Worm (Caenorhabditis elegans) whole organism, late embryonic: ENCODE data around the gene F22B7.3.

Source experiments
- K02D7.2 ChIP-seq: sonication (generic microtip); optimal IDR thresholded peaks from 2 replicates; lab custom pipeline; 2017; ENCODE audit warnings: mild to moderate bottlenecking, missing genetic modification characterization, missing compliant biosample characterization
- ahr-1 ChIP-seq: sonication (generic microtip); optimal IDR thresholded peaks from 2 replicates; lab custom pipeline; 2016; ENCODE audit warnings: missing genetic modification characterization, missing compliant biosample characterization
- ama-1 ChIP-seq: fragments of 150-350 bp; optimal IDR thresholded peaks from 2 replicates; lab custom pipeline; 2014
- ceh-14 ChIP-seq: sonication (generic microtip); optimal IDR thresholded peaks from 2 replicates; lab custom pipeline; 2016; ENCODE audit warnings: missing genotype, missing genetic modification characterization, missing compliant biosample characterization
- ceh-19 ChIP-seq: fragments of 200-800 bp; sonication (Bioruptor generic); optimal IDR thresholded peaks from 2 replicates; lab custom pipeline; 2018; ENCODE audit warnings: mild to moderate bottlenecking, missing genetic modification characterization, missing compliant biosample characterization
- ceh-22 ChIP-seq: sonication (generic microtip); optimal IDR thresholded peaks from 2 replicates; lab custom pipeline; 2017; ENCODE audit warnings: missing biosample characterization, missing genetic modification characterization
- ceh-31 ChIP-seq: sonication (generic microtip); optimal IDR thresholded peaks from 2 replicates; lab custom pipeline; 2016; ENCODE audit warnings: missing genetic modification characterization, missing compliant biosample characterization
- ceh-34 ChIP-seq: sonication (generic microtip); optimal IDR thresholded peaks from 2 replicates; lab custom pipeline; 2016; ENCODE audit warnings: mild to moderate bottlenecking, missing genetic modification characterization, missing compliant biosample characterization
- ceh-6 ChIP-seq: fragments of 200-800 bp; sonication (Bioruptor generic); optimal IDR thresholded peaks from 2 replicates; lab custom pipeline; 2018; ENCODE audit warnings: mild to moderate bottlenecking, missing genetic modification characterization, missing compliant biosample characterization
- ceh-9 ChIP-seq: sonication (generic microtip); optimal IDR thresholded peaks from 2 replicates; lab custom pipeline; 2016; ENCODE audit warnings: mild to moderate bottlenecking, missing genetic modification characterization, inconsistent platforms, missing compliant biosample characterization
- dve-1 ChIP-seq: sonication (generic microtip); optimal IDR thresholded peaks from 2 replicates; lab custom pipeline; 2017; ENCODE audit warnings: antibody characterized with exemption, mild to moderate bottlenecking, missing genetic modification characterization, missing compliant biosample characterization
- elt-2 ChIP-seq: sonication (generic microtip); optimal IDR thresholded peaks from 2 replicates; lab custom pipeline; 2016; ENCODE audit warnings: missing genetic modification reagents, missing genetic modification characterization, missing compliant biosample characterization
- elt-4 ChIP-seq: sonication (generic microtip); optimal IDR thresholded peaks from 2 replicates; lab custom pipeline; 2016; ENCODE audit warnings: missing genetic modification characterization, missing compliant biosample characterization
- gmeb-2 ChIP-seq: sonication (generic microtip); optimal IDR thresholded peaks from 2 replicates; lab custom pipeline; 2016; ENCODE audit warnings: missing genetic modification characterization, inconsistent platforms, missing compliant biosample characterization
- hlh-13 ChIP-seq: fragments of 200-800 bp; sonication (Bioruptor generic); optimal IDR thresholded peaks from 2 replicates; lab custom pipeline; 2018; ENCODE audit warnings: mild to moderate bottlenecking, missing genetic modification characterization, missing compliant biosample characterization
- hlh-30 ChIP-seq: sonication (generic microtip); optimal IDR thresholded peaks from 2 replicates; lab custom pipeline; 2017; ENCODE audit warnings: antibody characterized with exemption, missing genetic modification characterization, missing compliant biosample characterization; ENCODE audit not compliant: insufficient read depth
- lim-6 ChIP-seq: sonication (generic microtip); optimal IDR thresholded peaks from 2 replicates; lab custom pipeline; 2016; ENCODE audit warnings: missing genetic modification characterization, missing compliant biosample characterization
- lin-11 ChIP-seq: fragments of 200-800 bp; sonication (Bioruptor generic); optimal IDR thresholded peaks from 2 replicates; lab custom pipeline; 2018; ENCODE audit warnings: mild to moderate bottlenecking, missing genetic modification characterization, missing compliant biosample characterization
- nhr-11 ChIP-seq: fragments of 150-350 bp; optimal IDR thresholded peaks from 2 replicates; lab custom pipeline; 2014; ENCODE audit warnings: missing biosample characterization, missing genetic modification characterization
- nhr-232 ChIP-seq: sonication (generic microtip); optimal IDR thresholded peaks from 2 replicates; lab custom pipeline; 2016; ENCODE audit warnings: missing genetic modification characterization, missing compliant biosample characterization
- npax-4 ChIP-seq: sonication (generic microtip); optimal IDR thresholded peaks from 2 replicates; lab custom pipeline; 2016; ENCODE audit warnings: missing genetic modification characterization, missing compliant biosample characterization
- pat-9 ChIP-seq: fragments of 200-800 bp; sonication (Bioruptor generic); optimal IDR thresholded peaks from 2 replicates; lab custom pipeline; 2018; ENCODE audit warnings: mild to moderate bottlenecking, missing genetic modification characterization, moderate library complexity, missing compliant biosample characterization
- pha-2 ChIP-seq: sonication (generic microtip); optimal IDR thresholded peaks from 2 replicates; lab custom pipeline; 2017; ENCODE audit warnings: mild to moderate bottlenecking, missing genetic modification characterization, missing compliant biosample characterization
- pros-1 ChIP-seq: fragments of 150-350 bp; optimal IDR thresholded peaks from 2 replicates; lab custom pipeline; 2014; ENCODE audit warnings: missing biosample characterization, missing genetic modification reagents, missing genetic modification characterization
- sox-2 ChIP-seq: fragments of 200-800 bp; sonication (Bioruptor generic); IDR thresholded peaks from 2 replicates; pipeline ENCODE4 v1.3.6; 2022; ENCODE audit warnings: missing genetic modification reagents, missing genetic modification characterization, missing compliant biosample characterization
- sox-4 ChIP-seq: sonication (generic microtip); optimal IDR thresholded peaks from 2 replicates; lab custom pipeline; 2017; ENCODE audit warnings: mild to moderate bottlenecking, missing genetic modification characterization, inconsistent platforms, missing compliant biosample characterization
- tbx-7 ChIP-seq: sonication (generic microtip); optimal IDR thresholded peaks from 2 replicates; lab custom pipeline; 2016; ENCODE audit warnings: missing genotype, missing genetic modification characterization, missing compliant biosample characterization
- ttx-3 ChIP-seq: sonication (generic microtip); optimal IDR thresholded peaks from 2 replicates; lab custom pipeline; 2016; ENCODE audit warnings: missing genetic modification reagents, missing genetic modification characterization, missing compliant biosample characterization
- unc-3 ChIP-seq, 2 experiments: fragments of 200-800 bp in 1 of 2; sonication (Bioruptor generic) in 1 of 2; sonication (generic microtip) in 1 of 2; conservative IDR thresholded peaks in 1 of 2; optimal IDR thresholded peaks in 1 of 2; 2 replicates each; pipeline versions ENCODE4 v1.3.6 to Lab custom; 2016 to 2022; ENCODE audit warnings: missing compliant biosample characterization in 2 of 2, missing genetic modification characterization in 2 of 2, missing genetic modification reagents in 1 of 2
- unc-55 ChIP-seq: sonication (generic microtip); optimal IDR thresholded peaks from 2 replicates; lab custom pipeline; 2017; ENCODE audit warnings: missing biosample characterization, missing genetic modification reagents, missing genetic modification characterization
- zip-5 ChIP-seq: sonication (generic microtip); optimal IDR thresholded peaks from 2 replicates; lab custom pipeline; 2016; ENCODE audit warnings: missing genetic modification characterization, missing compliant biosample characterization
- ztf-16 ChIP-seq: sonication (generic microtip); optimal IDR thresholded peaks from 2 replicates; lab custom pipeline; 2017; ENCODE audit warnings: missing genetic modification characterization, missing compliant biosample characterization

Gene F22B7.3

DNA sequence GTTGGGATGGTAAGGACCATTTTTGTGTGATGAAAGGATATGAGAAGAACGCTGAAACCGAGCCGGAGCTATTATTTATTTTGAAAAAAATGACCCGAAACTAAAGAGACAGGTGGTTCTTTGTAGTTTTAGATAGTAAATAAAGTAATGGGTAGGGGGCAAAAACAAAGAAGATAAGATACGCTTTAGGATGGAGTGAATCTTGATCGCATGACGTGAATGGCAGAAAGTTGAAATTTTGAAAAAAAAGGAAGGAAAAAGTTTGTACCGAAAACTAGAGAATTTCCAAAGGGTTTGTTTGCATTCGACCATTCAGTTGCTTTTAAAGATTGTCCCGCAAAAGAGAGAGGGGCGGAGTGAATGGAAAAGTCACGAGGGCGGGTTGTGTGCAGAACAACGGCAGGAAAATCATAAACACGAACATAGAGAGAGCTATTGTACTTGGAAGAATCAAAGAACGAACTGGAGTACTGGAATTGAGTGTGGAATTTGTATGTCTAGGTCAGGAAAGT lies 5.2 kb downstream of the F22B7.3 start, which contains the start of gene F22B7.9:
Gene F22B7.9, minus strand, starts transcription at position 51 of the 512 bp plus-strand sequence.
- no peak for TF ChIP-seq gmeb-2 (tag; lab: Kevin White, UChicago)
- TF ChIP-seq pat-9 (tag; lab: Kevin White, UChicago), result no peak
- no peak for TF ChIP-seq lim-6 (tag; lab: Kevin White, UChicago)
- no peak for TF ChIP-seq npax-4 (tag; lab: Kevin White, UChicago)
- TF ChIP-seq dve-1, result no peak
- no peak for TF ChIP-seq elt-4 (tag; lab: Kevin White, UChicago)
- no peak for TF ChIP-seq ama-1
- TF ChIP-seq sox-2 (GFP tag; lab: Robert Waterston, UW), result no peak
- TF ChIP-seq K02D7.2 (tag; lab: Kevin White, UChicago), result no peak
- TF ChIP-seq hlh-30 (tag; lab: Kevin White, UChicago), result no peak
- TF ChIP-seq, all 69 proteins: peak for 0

DNA sequence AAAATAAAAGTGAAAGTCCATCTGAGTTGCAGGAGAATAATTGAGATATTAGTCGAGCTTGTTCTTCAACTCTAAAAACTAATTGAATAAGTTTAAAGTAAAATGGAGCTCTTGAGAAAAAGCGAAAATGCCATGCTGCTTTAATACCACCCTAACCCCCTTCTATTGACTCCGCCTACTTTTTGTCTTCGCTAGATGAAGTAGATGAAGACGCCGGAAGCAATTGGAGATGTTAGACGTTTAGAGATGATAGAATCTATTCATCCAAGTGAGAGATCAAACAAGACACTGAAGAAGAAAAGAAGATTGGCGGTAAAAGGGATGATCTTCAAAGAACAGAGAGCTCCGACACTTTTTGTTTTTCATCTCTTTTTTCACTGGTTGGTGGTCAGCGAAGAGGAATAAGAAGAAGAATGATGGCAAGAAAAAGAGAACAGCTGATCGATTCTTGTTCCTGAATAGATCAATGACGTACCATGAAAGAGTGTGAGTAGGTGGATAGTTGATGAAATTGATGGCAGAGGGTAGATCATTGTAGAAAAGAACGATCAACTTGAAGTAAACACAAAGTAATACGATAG lies 5.8 kb downstream of the F22B7.3 start:
- TF ChIP-seq gmeb-2 (tag; lab: Kevin White, UChicago) (no peak), zip-5 (tag; lab: Kevin White, UChicago) (no peak), sox-4 (tag; lab: Kevin White, UChicago) (no peak), hlh-30 (tag; lab: Kevin White, UChicago) (no peak), tbx-7 (tag; lab: Kevin White, UChicago) (no peak), unc-3 (GFP tag; conservative IDR thresholded peaks at IDR 0.05; lab: Robert Waterston, UW) (no peak), unc-3 (tag; optimal IDR thresholded peaks at IDR 0.05; lab: Kevin White, UChicago) (no peak), ceh-31 (tag; lab: Kevin White, UChicago) (no peak)

DNA sequence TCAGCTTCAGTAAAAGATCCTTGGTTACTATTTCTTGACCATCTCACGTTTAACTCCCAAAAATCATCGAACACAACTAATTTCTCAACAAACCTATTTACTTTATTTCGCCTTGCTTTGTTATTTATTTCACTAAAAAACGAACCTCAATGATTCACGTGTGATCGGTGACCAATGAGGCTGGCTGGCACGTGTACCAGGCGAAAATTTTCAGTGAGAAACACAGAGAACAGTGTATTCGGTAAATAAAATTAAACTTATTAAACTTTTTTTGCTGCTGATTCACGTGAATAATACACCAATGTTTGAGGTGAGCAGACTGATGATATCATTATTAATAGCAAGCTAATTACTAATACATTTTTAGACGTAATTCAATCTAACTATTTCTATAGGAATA lies 6.7 kb downstream of the F22B7.3 start:
- no peak for TF ChIP-seq nhr-232 (tag; lab: Kevin White, UChicago)
- no peak for TF ChIP-seq tbx-7 (tag; lab: Kevin White, UChicago)
- no peak for TF ChIP-seq ztf-16
- TF ChIP-seq dve-1, result no peak
- TF ChIP-seq ceh-6, result no peak
- no peak for TF ChIP-seq pha-2
- TF ChIP-seq ceh-22 (tag; lab: Kevin White, UChicago), result no peak
- no peak for TF ChIP-seq elt-4 (tag; lab: Kevin White, UChicago)
- no peak for TF ChIP-seq nhr-11 (tag; lab: Kevin White, UChicago)
- TF ChIP-seq ceh-31 (tag; lab: Kevin White, UChicago), result no peak
- TF ChIP-seq lin-11, result no peak
- TF ChIP-seq unc-55 (GFP tag; lab: Kevin White, UChicago), result no peak
- TF ChIP-seq sox-4 (tag; lab: Kevin White, UChicago), result no peak
- TF ChIP-seq ceh-34 (tag; lab: Kevin White, UChicago), result no peak
- no peak for TF ChIP-seq pros-1
- TF ChIP-seq ttx-3, result no peak

DNA sequence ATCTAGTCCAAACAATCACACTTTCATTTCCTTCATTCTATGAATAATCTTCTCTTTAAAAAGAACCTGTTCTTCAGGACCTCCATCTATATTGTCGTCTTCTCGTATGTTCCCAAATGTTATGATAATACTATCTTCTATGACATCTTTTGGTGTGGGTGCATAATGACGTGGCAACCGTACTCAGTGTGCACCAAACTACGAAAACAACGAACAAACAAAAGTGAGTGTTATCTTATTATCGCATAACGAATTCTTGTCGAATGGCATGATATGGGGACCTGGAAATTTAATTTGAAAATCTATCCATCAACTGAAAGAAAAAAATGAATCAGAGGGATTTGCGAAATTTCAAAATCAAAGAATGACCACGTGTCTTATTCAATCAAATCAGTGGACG lies 7.4 kb downstream of the F22B7.3 start:
- no peak for TF ChIP-seq ztf-16
- TF ChIP-seq elt-2, result peak; percentile 67

DNA sequence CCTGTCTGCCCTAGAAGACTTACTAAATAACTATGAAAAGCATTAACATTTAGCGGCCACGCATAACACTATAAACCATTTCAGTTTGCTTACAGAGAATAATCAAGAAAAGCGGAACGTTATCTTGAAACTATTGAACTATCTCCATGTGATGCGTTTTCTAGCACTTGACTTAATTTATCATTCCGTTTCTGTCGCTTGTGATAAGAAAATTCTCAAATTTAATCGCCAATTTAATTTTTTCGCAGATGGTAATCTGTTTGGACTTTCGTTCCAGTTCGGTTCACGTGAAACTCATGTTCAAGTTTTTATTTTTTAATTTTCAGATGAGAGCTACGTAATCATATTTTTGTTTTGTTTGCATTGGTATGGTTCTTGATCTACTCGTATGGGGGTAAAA lies 8.3 kb downstream of the F22B7.3 start:
- no peak for TF ChIP-seq ceh-9 (tag; lab: Kevin White, UChicago)
- no peak for TF ChIP-seq ceh-19 (GFP tag; lab: Kevin White, UChicago)
- TF ChIP-seq sox-4 (tag; lab: Kevin White, UChicago), result no peak
- no peak for TF ChIP-seq ztf-16
- TF ChIP-seq elt-2, result peak; percentile 81
- no peak for TF ChIP-seq ceh-14 (tag; lab: Kevin White, UChicago)
- no peak for TF ChIP-seq hlh-13 (GFP tag; lab: Kevin White, UChicago)
- TF ChIP-seq ahr-1, result no peak
